Worm (Caenorhabditis elegans): ENCODE measurements around the gene C50C3.5.
A peak's percentile ranks its signal among the peaks of the same experiment; 100 is the strongest.

DNA sequence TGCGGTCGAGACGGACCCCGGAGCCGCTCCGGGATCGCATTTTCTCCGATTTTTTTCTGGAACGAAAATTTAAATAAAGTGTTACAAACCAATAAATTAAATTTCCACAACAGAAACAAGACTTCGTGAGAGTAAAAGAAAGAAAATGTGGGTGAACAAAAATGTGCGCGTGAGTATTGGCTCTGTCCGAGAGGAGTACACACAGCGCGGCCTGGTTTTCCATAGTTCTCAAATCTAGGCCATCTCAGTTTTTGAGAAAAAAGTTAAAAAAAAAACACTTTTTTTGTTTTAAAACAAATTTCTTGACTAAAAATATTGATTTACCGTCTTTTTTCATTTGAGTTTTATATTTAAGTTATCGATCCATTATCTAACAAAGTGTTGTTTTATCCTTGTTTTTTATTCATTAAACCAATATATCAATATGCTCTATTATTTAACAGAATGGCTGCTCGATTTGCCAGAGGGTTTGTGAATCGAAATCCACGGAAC lies 34.4 kb upstream of the C50C3.5 start, which contains the start of the genes C14B9.8 and mrpl-18:
- TF ChIP-seq elt-3 (tag; optimal IDR thresholded peaks at IDR 0.05) (no peak), zag-1 (tag; optimal IDR thresholded peaks at IDR 0.05) (no peak), nhr-11 (tag; optimal IDR thresholded peaks at IDR 0.05) (no peak), sea-2 (GFP tag; optimal IDR thresholded peaks at IDR 0.05) (no peak), nhr-77 (tag; optimal IDR thresholded peaks at IDR 0.05) (no peak), skn-1 (tag; optimal IDR thresholded peaks at IDR 0.05) (peak; percentile 32), ceh-28 (tag; optimal IDR thresholded peaks at IDR 0.05) (no peak), egl-27 (tag; optimal IDR thresholded peaks at IDR 0.05) (no peak), unc-62 (GFP tag; optimal IDR thresholded peaks at IDR 0.05) (no peak), nhr-237 (tag; optimal IDR thresholded peaks at IDR 0.05) (no peak), unc-39 (tag; optimal IDR thresholded peaks at IDR 0.05) (no peak)

Data from whole organism, L3 larva.